Worm (Caenorhabditis elegans) whole organism, L2 larva: ENCODE results near the gene bud-31.
A peak's percentile ranks its signal among the peaks of the same experiment; 100 is the strongest.

Experiments
- C34F6.9 ChIP-seq: fragments of 150-350 bp; optimal IDR thresholded peaks from 2 replicates; lab custom pipeline; 2014; ENCODE audit warnings: missing biosample characterization, missing genetic modification characterization
- F13H6.1 ChIP-seq: sonication (generic microtip); optimal IDR thresholded peaks from 2 replicates; lab custom pipeline; 2016; ENCODE audit warnings: missing genetic modification characterization, missing compliant biosample characterization
- Y55F3AM.14 ChIP-seq: fragments of 200-800 bp; sonication (Bioruptor generic); optimal IDR thresholded peaks from 2 replicates; lab custom pipeline; 2018; ENCODE audit warnings: mild to moderate bottlenecking, missing genetic modification characterization, missing compliant biosample characterization
- ZK546.5 ChIP-seq: sonication (generic microtip); optimal IDR thresholded peaks from 2 replicates; lab custom pipeline; 2017; ENCODE audit warnings: missing biosample characterization, missing genetic modification characterization
- alr-1 ChIP-seq: fragments of 150-350 bp; optimal IDR thresholded peaks from 2 replicates; lab custom pipeline; 2014; ENCODE audit warnings: missing biosample characterization, missing genetic modification characterization
- ama-1 ChIP-seq: fragments of 150-350 bp; optimal IDR thresholded peaks from 2 replicates; lab custom pipeline; 2018; ENCODE audit warnings: inconsistent platforms
- blmp-1 ChIP-seq: sonication (generic microtip); optimal IDR thresholded peaks from 2 replicates; lab custom pipeline; 2017; ENCODE audit warnings: missing genetic modification characterization, mild to moderate bottlenecking, missing compliant biosample characterization, antibody characterized with exemption, moderate library complexity; ENCODE audit not compliant: insufficient read depth
- ceh-16 ChIP-seq: fragments of 150-350 bp; optimal IDR thresholded peaks from 2 replicates; lab custom pipeline; 2014; ENCODE audit warnings: missing biosample characterization, missing genetic modification characterization
- ceh-82 ChIP-seq: fragments of 150-350 bp; optimal IDR thresholded peaks from 2 replicates; lab custom pipeline; 2014; ENCODE audit warnings: missing biosample characterization, missing genetic modification characterization
- crh-2 ChIP-seq: sonication (generic microtip); optimal IDR thresholded peaks from 2 replicates; lab custom pipeline; 2017; ENCODE audit warnings: missing biosample characterization, missing genetic modification characterization
- dmd-4 ChIP-seq: sonication (generic microtip); optimal IDR thresholded peaks from 2 replicates; lab custom pipeline; 2017; ENCODE audit warnings: missing biosample characterization, missing genetic modification characterization
- egl-27 ChIP-seq: sonication (generic microtip); optimal IDR thresholded peaks from 3 replicates; lab custom pipeline; 2017; ENCODE audit warnings: missing biosample characterization, missing genetic modification reagents, missing genetic modification characterization
- elt-1 ChIP-seq: fragments of 150-350 bp; optimal IDR thresholded peaks from 2 replicates; lab custom pipeline; 2014; ENCODE audit warnings: missing biosample characterization, missing genetic modification characterization
- fos-1 ChIP-seq: fragments of 150-350 bp; optimal IDR thresholded peaks from 2 replicates; lab custom pipeline; 2014; ENCODE audit warnings: missing biosample characterization, missing genetic modification characterization
- lin-11 ChIP-seq: fragments of 150-350 bp; sonication (generic microtip); optimal IDR thresholded peaks from 2 replicates; lab custom pipeline; 2014; ENCODE audit warnings: missing biosample characterization, missing genetic modification characterization, inconsistent platforms, mixed read lengths
- lin-13 ChIP-seq: fragments of 150-350 bp; optimal IDR thresholded peaks from 2 replicates; lab custom pipeline; 2014; ENCODE audit warnings: missing biosample characterization, missing genetic modification reagents, missing genetic modification characterization
- lsy-2 ChIP-seq, 2 experiments: fragments of 150-350 bp in 1 of 2; sonication (generic microtip) in 1 of 2; optimal IDR thresholded peaks; 2 replicates each; lab custom pipeline; 2014 to 2017; ENCODE audit warnings: missing biosample characterization in 2 of 2, missing genetic modification characterization in 2 of 2
- mab-5 ChIP-seq: fragments of 150-350 bp; optimal IDR thresholded peaks from 2 replicates; lab custom pipeline; 2014; ENCODE audit warnings: missing biosample characterization, missing genetic modification characterization
- mbf-1 ChIP-seq: sonication (generic microtip); optimal IDR thresholded peaks from 2 replicates; lab custom pipeline; 2017; ENCODE audit warnings: missing biosample characterization, missing genetic modification characterization
- mdl-1 ChIP-seq, 2 experiments: fragments of 150-350 bp in 1 of 2; sonication (generic microtip) in 1 of 2; optimal IDR thresholded peaks; 2 replicates each; lab custom pipeline; 2017; ENCODE audit warnings: missing biosample characterization in 2 of 2, missing genetic modification characterization in 2 of 2
- nhr-10 ChIP-seq: sonication (generic microtip); optimal IDR thresholded peaks from 2 replicates; lab custom pipeline; 2017; ENCODE audit warnings: missing biosample characterization, missing genetic modification characterization
- nhr-11 ChIP-seq: fragments of 150-350 bp; optimal IDR thresholded peaks from 2 replicates; lab custom pipeline; 2014; ENCODE audit warnings: missing biosample characterization, missing genetic modification characterization
- nhr-12 ChIP-seq: fragments of 150-350 bp; optimal IDR thresholded peaks from 2 replicates; lab custom pipeline; 2014; ENCODE audit warnings: missing biosample characterization, missing genetic modification characterization
- nhr-129 ChIP-seq: fragments of 150-350 bp; optimal IDR thresholded peaks from 2 replicates; lab custom pipeline; 2014; ENCODE audit warnings: missing biosample characterization, missing genetic modification characterization
- nhr-21 ChIP-seq: fragments of 150-350 bp; optimal IDR thresholded peaks from 2 replicates; lab custom pipeline; 2014; ENCODE audit warnings: missing biosample characterization, missing genetic modification characterization
- nhr-23 ChIP-seq: fragments of 150-350 bp; optimal IDR thresholded peaks from 2 replicates; lab custom pipeline; 2014; ENCODE audit warnings: missing biosample characterization, missing genetic modification reagents, missing genetic modification characterization
- nhr-25 ChIP-seq: fragments of 150-350 bp; sonication (generic microtip); optimal IDR thresholded peaks from 3 replicates; lab custom pipeline; 2014; ENCODE audit warnings: missing biosample characterization, missing genetic modification characterization
- nhr-6 ChIP-seq: fragments of 150-350 bp; optimal IDR thresholded peaks from 2 replicates; lab custom pipeline; 2014; ENCODE audit warnings: missing biosample characterization, missing genetic modification characterization
- nhr-77 ChIP-seq: fragments of 150-350 bp; optimal IDR thresholded peaks from 2 replicates; lab custom pipeline; 2014; ENCODE audit warnings: missing biosample characterization, missing genetic modification characterization
- peb-1 ChIP-seq: fragments of 150-350 bp; optimal IDR thresholded peaks from 2 replicates; lab custom pipeline; 2014; ENCODE audit warnings: missing biosample characterization, missing genetic modification characterization
- sma-3 ChIP-seq: sonication (generic microtip); optimal IDR thresholded peaks from 2 replicates; lab custom pipeline; 2016; ENCODE audit warnings: missing genetic modification reagents, missing genetic modification characterization, missing compliant biosample characterization
- sma-9 ChIP-seq, 2 experiments: fragments of 150-350 bp in 1 of 2; sonication (generic microtip) in 1 of 2; optimal IDR thresholded peaks; 2 replicates each; lab custom pipeline; 2014 to 2016; ENCODE audit warnings: missing genetic modification characterization in 2 of 2, mild to moderate bottlenecking in 1 of 2, missing biosample characterization in 1 of 2, missing compliant biosample characterization in 1 of 2, missing genetic modification reagents in 1 of 2, moderate library complexity in 1 of 2
- unc-55 ChIP-seq: fragments of 150-350 bp; sonication (generic microtip); optimal IDR thresholded peaks from 3 replicates; lab custom pipeline; 2014; ENCODE audit warnings: missing biosample characterization, missing genetic modification reagents, missing genetic modification characterization
- unc-62 ChIP-seq: fragments of 150-350 bp; optimal IDR thresholded peaks from 2 replicates; lab custom pipeline; 2014; ENCODE audit warnings: missing biosample characterization, missing genetic modification reagents, missing genetic modification characterization
- zag-1 ChIP-seq: fragments of 150-350 bp; optimal IDR thresholded peaks from 2 replicates; lab custom pipeline; 2014; ENCODE audit warnings: missing biosample characterization, missing genetic modification characterization
- ztf-1 ChIP-seq: fragments of 200-800 bp; sonication (Bioruptor generic); conservative IDR thresholded peaks from 2 replicates; pipeline ENCODE4 v1.3.6; 2022; ENCODE audit warnings: missing genetic modification characterization, missing compliant biosample characterization
- ztf-4 ChIP-seq: fragments of 150-350 bp; optimal IDR thresholded peaks from 2 replicates; lab custom pipeline; 2014; ENCODE audit warnings: missing biosample characterization, missing genetic modification characterization

Gene bud-31

ce11 chrIII:9713862-9714261 lies 17.5 kb upstream of the bud-31 start, which contains the start of gene ncx-6:
Gene ncx-6 (minus strand): TSS chrIII:9713949.
- TF ChIP-seq unc-55 (GFP tag; lab: Kevin White, UChicago) (no peak), fos-1 (tag; lab: Kevin White, UChicago) (peak; percentile 12)
- TF ChIP-seq, all 48 proteins: peak for 1

- no peak for TF ChIP-seq sma-9 (GFP tag; optimal IDR thresholded peaks at IDR 0.05; lab: Kevin White, UChicago)
- no peak for TF ChIP-seq sma-9 (tag; optimal IDR thresholded peaks at IDR 0.05; lab: Kevin White, UChicago)
- no peak for TF ChIP-seq peb-1 (tag; lab: Kevin White, UChicago)
- TF ChIP-seq ztf-1 (GFP tag; lab: Robert Waterston, UW): no peak
- no peak for TF ChIP-seq nhr-10
- TF ChIP-seq crh-2 (tag; lab: Kevin White, UChicago): no peak
- no peak for TF ChIP-seq blmp-1
- no peak for TF ChIP-seq nhr-12 (tag; lab: Kevin White, UChicago)
- TF ChIP-seq ceh-16 (tag; lab: Kevin White, UChicago): no peak
- no peak for TF ChIP-seq nhr-129 (tag; lab: Kevin White, UChicago)
Measured at ce11 chrIII:9713182-9713581, 16.9 kb upstream of the bud-31 start.

ce11 chrIII:9711163-9711562 lies 14.8 kb upstream of the bud-31 start:
- TF ChIP-seq elt-1 (tag; lab: Kevin White, UChicago): no peak
- TF ChIP-seq sma-3 (GFP tag; lab: Kevin White, UChicago): no peak
- TF ChIP-seq crh-2 (tag; lab: Kevin White, UChicago): no peak
- no peak for TF ChIP-seq alr-1 (tag; lab: Kevin White, UChicago)
- no peak for TF ChIP-seq nhr-21
- no peak for TF ChIP-seq nhr-11 (tag; lab: Kevin White, UChicago)
- TF ChIP-seq lin-13 (GFP tag; lab: Kevin White, UChicago): no peak
- TF ChIP-seq ceh-16 (tag; lab: Kevin White, UChicago): no peak
- no peak for TF ChIP-seq ztf-4 (tag; lab: Kevin White, UChicago)

ce11 chrIII:9705157-9705905 lies 9.0 kb upstream of the bud-31 start:
- peak; percentile 4 for TF ChIP-seq C34F6.9 (tag; lab: Kevin White, UChicago)
- no peak for TF ChIP-seq ZK546.5 (tag; lab: Kevin White, UChicago)
- TF ChIP-seq alr-1 (tag; lab: Kevin White, UChicago): no peak
- TF ChIP-seq mbf-1 (tag; lab: Kevin White, UChicago): no peak

- TF ChIP-seq nhr-12 (tag; lab: Kevin White, UChicago) (no peak), unc-55 (GFP tag; lab: Kevin White, UChicago) (peak; percentile 28), mdl-1 (tag; optimal IDR thresholded peaks at IDR 0.05; lab: Kevin White, UChicago) (no peak), sma-9 (GFP tag; optimal IDR thresholded peaks at IDR 0.05; lab: Kevin White, UChicago) (peak; percentile 9), sma-9 (tag; optimal IDR thresholded peaks at IDR 0.05; lab: Kevin White, UChicago) (no peak)
Measured at ce11 chrIII:9704606-9704938, 8.3 kb upstream of the bud-31 start.

ce11 chrIII:9703747-9704605 lies 7.7 kb upstream of the bud-31 start:
- TF ChIP-seq ama-1: peak; percentile 0
- TF ChIP-seq fos-1 (tag; lab: Kevin White, UChicago): peak; percentile 10
- TF ChIP-seq nhr-6 (tag; lab: Kevin White, UChicago): peak; percentile 26
- peak; percentile 53 for TF ChIP-seq unc-55 (GFP tag; lab: Kevin White, UChicago)
- TF ChIP-seq crh-2 (tag; lab: Kevin White, UChicago): peak; percentile 47
- no peak for TF ChIP-seq mbf-1 (tag; lab: Kevin White, UChicago)
- peak in 1 of 2 experiments; percentile 27 for TF ChIP-seq mdl-1 (tag; optimal IDR thresholded peaks at IDR 0.05; lab: Kevin White, UChicago)
- TF ChIP-seq nhr-23 (tag; lab: Kevin White, UChicago): no peak
- no peak for TF ChIP-seq ceh-82 (tag; lab: Kevin White, UChicago)
- peak; percentile 30 for TF ChIP-seq nhr-25 (tag; lab: Kevin White, UChicago)
- no peak for TF ChIP-seq unc-62
- TF ChIP-seq lin-11 (tag; lab: Kevin White, UChicago): no peak
- TF ChIP-seq C34F6.9 (tag; lab: Kevin White, UChicago): peak; percentile 54
- TF ChIP-seq dmd-4 (tag; lab: Kevin White, UChicago): no peak
- peak in 1 of 2 experiments; percentile 43 for TF ChIP-seq lsy-2 (tag; optimal IDR thresholded peaks at IDR 0.05; lab: Kevin White, UChicago)
- no peak for TF ChIP-seq nhr-77
- TF ChIP-seq nhr-129 (tag; lab: Kevin White, UChicago): peak; percentile 43
- TF ChIP-seq zag-1: peak; percentile 74
- peak; percentile 11 for TF ChIP-seq egl-27 (tag; lab: Kevin White, UChicago)
- TF ChIP-seq F13H6.1 (tag; lab: Kevin White, UChicago): peak; percentile 74
- peak; percentile 66 for TF ChIP-seq mab-5 (tag; lab: Kevin White, UChicago)
- TF ChIP-seq Y55F3AM.14: peak; percentile 63
- TF ChIP-seq sma-9 (GFP tag; optimal IDR thresholded peaks at IDR 0.05; lab: Kevin White, UChicago): peak; percentile 58
- TF ChIP-seq sma-9 (tag; optimal IDR thresholded peaks at IDR 0.05; lab: Kevin White, UChicago): no peak
